Worm (Caenorhabditis elegans) whole organism, L1 larva: ENCODE results near the gene F26H11.4.

Experiments
- C04F5.9 ChIP-seq: sonication (generic microtip); optimal IDR thresholded peaks from 2 replicates; lab custom pipeline; 2016; ENCODE audit warnings: missing genetic modification characterization, missing compliant biosample characterization
- C16A3.4 ChIP-seq: fragments of 150-350 bp; optimal IDR thresholded peaks from 2 replicates; lab custom pipeline; 2014; ENCODE audit warnings: missing biosample characterization, missing genetic modification characterization
- C34B4.2 ChIP-seq: sonication (generic microtip); optimal IDR thresholded peaks from 2 replicates; lab custom pipeline; 2017; ENCODE audit warnings: mild to moderate bottlenecking, missing genetic modification characterization, missing compliant biosample characterization
- F16B12.6 ChIP-seq: fragments of 150-350 bp; optimal IDR thresholded peaks from 2 replicates; lab custom pipeline; 2014; ENCODE audit warnings: missing biosample characterization, missing genetic modification characterization
- Y116A8C.19 ChIP-seq: sonication (generic microtip); optimal IDR thresholded peaks from 2 replicates; lab custom pipeline; 2016; ENCODE audit warnings: missing compliant biosample characterization, missing genetic modification characterization, borderline replicate concordance
- aha-1 ChIP-seq: fragments of 150-350 bp; optimal IDR thresholded peaks from 2 replicates; lab custom pipeline; 2014; ENCODE audit warnings: missing biosample characterization, missing genetic modification characterization
- blmp-1 ChIP-seq: fragments of 150-350 bp; optimal IDR thresholded peaks from 2 replicates; lab custom pipeline; 2014; ENCODE audit warnings: missing biosample characterization, missing genetic modification characterization
- ceh-82 ChIP-seq, 3 experiments: fragments of 150-350 bp in 1 of 3; sonication (generic microtip) in 2 of 3; optimal IDR thresholded peaks; 2 replicates each; lab custom pipeline; 2014 to 2017; ENCODE audit warnings: missing biosample characterization in 3 of 3, missing genetic modification characterization in 3 of 3
- ceh-88 ChIP-seq: fragments of 200-800 bp; sonication (Bioruptor generic); IDR thresholded peaks from 2 replicates; pipeline ENCODE4 v1.3.6; 2022; ENCODE audit warnings: missing genetic modification characterization, missing compliant biosample characterization
- dpl-1 ChIP-seq, 3 experiments: fragments of 150-350 bp in 2 of 3; sonication (generic microtip) in 1 of 3; optimal IDR thresholded peaks; 2 replicates each; lab custom pipeline; 2014 to 2017; ENCODE audit warnings: missing biosample characterization in 3 of 3, missing genetic modification characterization in 3 of 3, missing genetic modification reagents in 3 of 3
- dsc-1 ChIP-seq: sonication (generic microtip); optimal IDR thresholded peaks from 2 replicates; lab custom pipeline; 2016; ENCODE audit warnings: mild to moderate bottlenecking, missing genetic modification characterization, missing compliant biosample characterization
- efl-1 ChIP-seq, 4 experiments: fragments of 150-350 bp; optimal IDR thresholded peaks in 3 of 4; peaks in 1 of 4; 1 replicate in 1 of 4; 2 replicates in 3 of 4; lab custom pipeline; 2014; ENCODE audit warnings: missing biosample characterization in 2 of 4, missing genetic modification characterization in 2 of 4, missing genetic modification reagents in 2 of 4
- efl-3 ChIP-seq: fragments of 200-800 bp; sonication (Bioruptor generic); optimal IDR thresholded peaks from 2 replicates; lab custom pipeline; 2018; ENCODE audit warnings: mild to moderate bottlenecking, missing genetic modification characterization, missing compliant biosample characterization
- egl-27 ChIP-seq, 2 experiments: fragments of 150-350 bp in 1 of 2; sonication (generic microtip); optimal IDR thresholded peaks; 3 replicates each; lab custom pipeline; 2017 to 2018; ENCODE audit warnings: missing biosample characterization in 2 of 2, missing genetic modification characterization in 2 of 2, missing genetic modification reagents in 2 of 2
- elt-3 ChIP-seq, 6 experiments: fragments of 150-350 bp in 1 of 6; sonication (generic microtip); optimal IDR thresholded peaks; 2 replicates each; lab custom pipeline; 2017 to 2018; ENCODE audit warnings: missing biosample characterization in 6 of 6, missing genetic modification characterization in 6 of 6, inconsistent platforms in 1 of 6
- fkh-8 ChIP-seq: sonication (generic microtip); optimal IDR thresholded peaks from 2 replicates; lab custom pipeline; 2016; ENCODE audit warnings: mild to moderate bottlenecking, missing genetic modification characterization, missing compliant biosample characterization
- fos-1 ChIP-seq: fragments of 150-350 bp; optimal IDR thresholded peaks from 2 replicates; lab custom pipeline; 2014; ENCODE audit warnings: missing biosample characterization, missing genetic modification characterization
- grh-1 ChIP-seq: fragments of 200-800 bp; sonication (Bioruptor generic); IDR thresholded peaks from 2 replicates; pipeline ENCODE4 v1.3.6; 2022; ENCODE audit warnings: missing genetic modification reagents, missing genetic modification characterization, missing compliant biosample characterization
- lin-13 ChIP-seq: fragments of 150-350 bp; optimal IDR thresholded peaks from 2 replicates; lab custom pipeline; 2014; ENCODE audit warnings: missing biosample characterization, missing genetic modification reagents, missing genetic modification characterization
- lin-15B ChIP-seq: fragments of 150-350 bp; sonication (generic microtip); optimal IDR thresholded peaks from 3 replicates; lab custom pipeline; 2014; ENCODE audit warnings: missing biosample characterization, missing genetic modification characterization
- lin-35 ChIP-seq, 2 experiments: fragments of 150-350 bp; optimal IDR thresholded peaks; 2 replicates each; lab custom pipeline; 2014; ENCODE audit warnings: missing biosample characterization in 2 of 2, missing genetic modification characterization in 2 of 2, missing genetic modification reagents in 2 of 2
- lsy-2 ChIP-seq, 2 experiments: fragments of 150-350 bp; optimal IDR thresholded peaks; 2 replicates each; lab custom pipeline; 2014; ENCODE audit warnings: missing biosample characterization in 2 of 2, missing genetic modification characterization in 2 of 2
- mdl-1 ChIP-seq, 2 experiments: fragments of 150-350 bp; optimal IDR thresholded peaks; 2 replicates each; lab custom pipeline; 2014 to 2017; ENCODE audit warnings: missing biosample characterization in 2 of 2, missing genetic modification characterization in 2 of 2, inconsistent platforms in 1 of 2
- mep-1 ChIP-seq: fragments of 150-350 bp; optimal IDR thresholded peaks from 2 replicates; lab custom pipeline; 2014; ENCODE audit warnings: missing biosample characterization, missing genetic modification characterization
- nhr-12 ChIP-seq: sonication (generic microtip); optimal IDR thresholded peaks from 2 replicates; lab custom pipeline; 2017; ENCODE audit warnings: missing biosample characterization, missing genetic modification characterization
- nhr-19 ChIP-seq: fragments of 200-800 bp; sonication (Bioruptor generic); conservative IDR thresholded peaks from 2 replicates; pipeline ENCODE4 v1.3.6; 2022; ENCODE audit warnings: missing genetic modification characterization, missing compliant biosample characterization
- nhr-20 ChIP-seq: sonication (generic microtip); optimal IDR thresholded peaks from 2 replicates; lab custom pipeline; 2016; ENCODE audit warnings: mild to moderate bottlenecking, missing genetic modification characterization, missing compliant biosample characterization
- nhr-237 ChIP-seq: fragments of 150-350 bp; optimal IDR thresholded peaks from 2 replicates; lab custom pipeline; 2014; ENCODE audit warnings: missing biosample characterization, missing genetic modification characterization
- nhr-47 ChIP-seq: sonication (generic microtip); optimal IDR thresholded peaks from 2 replicates; lab custom pipeline; 2016; ENCODE audit warnings: mild to moderate bottlenecking, missing genetic modification characterization, moderate library complexity, missing compliant biosample characterization
- nhr-71 ChIP-seq: sonication (generic microtip); optimal IDR thresholded peaks from 2 replicates; lab custom pipeline; 2016; ENCODE audit warnings: mild to moderate bottlenecking, missing genetic modification characterization, moderate library complexity, missing compliant biosample characterization
- nhr-77 ChIP-seq: fragments of 150-350 bp; optimal IDR thresholded peaks from 2 replicates; lab custom pipeline; 2014; ENCODE audit warnings: missing biosample characterization, missing genetic modification characterization
- pqm-1 ChIP-seq: sonication (generic microtip); optimal IDR thresholded peaks from 3 replicates; lab custom pipeline; 2017; ENCODE audit warnings: missing biosample characterization, missing genetic modification characterization
- rnt-1 ChIP-seq: sonication (generic microtip); optimal IDR thresholded peaks from 2 replicates; lab custom pipeline; 2016; ENCODE audit warnings: mild to moderate bottlenecking, missing genetic modification characterization, moderate library complexity, missing compliant biosample characterization
- skn-1 ChIP-seq: fragments of 150-350 bp; optimal IDR thresholded peaks from 2 replicates; lab custom pipeline; 2014; ENCODE audit warnings: missing biosample characterization, missing genetic modification characterization
- snpc-4 ChIP-seq: fragments of 150-350 bp; optimal IDR thresholded peaks from 2 replicates; lab custom pipeline; 2014; ENCODE audit warnings: missing biosample characterization, missing genetic modification characterization
- snu-23 ChIP-seq: sonication (generic microtip); optimal IDR thresholded peaks from 2 replicates; lab custom pipeline; 2016; ENCODE audit warnings: missing genetic modification characterization, missing compliant biosample characterization
- swsn-7 ChIP-seq: sonication (generic microtip); optimal IDR thresholded peaks from 2 replicates; lab custom pipeline; 2016; ENCODE audit warnings: missing genetic modification characterization, missing compliant biosample characterization
- tbx-2 ChIP-seq: sonication (generic microtip); optimal IDR thresholded peaks from 2 replicates; lab custom pipeline; 2016; ENCODE audit warnings: missing genetic modification characterization, missing compliant biosample characterization
- unc-130 ChIP-seq: fragments of 150-350 bp; optimal IDR thresholded peaks from 2 replicates; lab custom pipeline; 2017; ENCODE audit warnings: missing biosample characterization, missing genetic modification characterization, inconsistent platforms
- xbp-1 ChIP-seq: sonication (generic microtip); optimal IDR thresholded peaks from 2 replicates; lab custom pipeline; 2016; ENCODE audit warnings: missing genetic modification characterization, missing compliant biosample characterization

F26H11.4 gene

ce11 chrII:14383644-14384043 is 24.8 kb upstream of the F26H11.4 start, which contains the start of gene mes-2 (continued):
- TF ChIP-seq pqm-1 (tag; lab: Kevin White, UChicago), result no peak
- TF ChIP-seq, all 84 proteins: peak for 54

- TF ChIP-seq mdl-1 (tag; optimal IDR thresholded peaks at IDR 0.05; lab: Kevin White, UChicago), result no peak
- TF ChIP-seq nhr-77 (tag; lab: Kevin White, UChicago), result no peak
- no peak for TF ChIP-seq nhr-12 (tag; lab: Kevin White, UChicago)
Measured at ce11 chrII:14388213-14388612, 20.2 kb upstream of the F26H11.4 start, which contains the start of gene F26H11.8. F26H11.8 (plus strand) TSS chrII:14388513.

ce11 chrII:14390036-14390763 is 18.2 kb upstream of the F26H11.4 start, which contains the start of the genes kbp-3 and nurf-1:
kbp-3 (minus strand) TSS chrII:14390078.
nurf-1 (plus strand) TSS chrII:14390713.
- TF ChIP-seq mdl-1 (tag; optimal IDR thresholded peaks at IDR 0.05; lab: Kevin White, UChicago) (peak in 1 of 2 experiments; percentile 52), efl-1 (optimal IDR thresholded peaks at IDR 0.05; lab: Kevin White, UChicago) (peak; percentile 77 to 91), efl-1 (GFP tag; optimal IDR thresholded peaks at IDR 0.05 in 1 of 2; lab: Kevin White, UChicago) (peak; percentile 91 to 99), grh-1 (GFP tag; lab: Robert Waterston, UW) (no peak), xbp-1 (tag; lab: Kevin White, UChicago) (peak; percentile 38), swsn-7 (tag; lab: Kevin White, UChicago) (peak; percentile 14), fos-1 (tag; lab: Kevin White, UChicago) (no peak), C16A3.4 (tag; lab: Kevin White, UChicago) (peak; percentile 67), lin-35 (GFP tag; optimal IDR thresholded peaks at IDR 0.05; lab: Kevin White, UChicago) (peak; percentile 93 to 96), lin-15B (tag; lab: Kevin White, UChicago) (peak; percentile 65), fkh-8 (tag; lab: Kevin White, UChicago) (peak; percentile 23), blmp-1 (tag; lab: Kevin White, UChicago) (peak; percentile 33), lin-13 (GFP tag; lab: Kevin White, UChicago) (peak; percentile 5), nhr-20 (peak; percentile 47), dpl-1 (GFP tag; optimal IDR thresholded peaks at IDR 0.05; lab: Kevin White, UChicago) (peak; percentile 86 to 93 (median 89)), snu-23 (GFP tag; lab: Kevin White, UChicago) (peak; percentile 68), unc-130 (peak; percentile 54), skn-1 (tag; lab: Kevin White, UChicago) (peak; percentile 62), elt-3 (tag; optimal IDR thresholded peaks at IDR 0.05; lab: Kevin White, UChicago) (peak in 1 of 6 experiments; percentile 45), mep-1 (tag; lab: Kevin White, UChicago) (peak; percentile 15), nhr-237 (no peak), aha-1 (tag; lab: Kevin White, UChicago) (no peak), nhr-47 (tag; lab: Kevin White, UChicago) (peak; percentile 53), nhr-71 (peak; percentile 57), nhr-77 (tag; lab: Kevin White, UChicago) (peak; percentile 80), Y116A8C.19 (tag; lab: Kevin White, UChicago) (no peak), lsy-2 (tag; optimal IDR thresholded peaks at IDR 0.05; lab: Kevin White, UChicago) (peak; percentile 56 to 89), snpc-4 (tag; lab: Kevin White, UChicago) (peak; percentile 9), efl-3 (GFP tag; lab: Kevin White, UChicago) (no peak), F16B12.6 (peak; percentile 37), dsc-1 (tag; lab: Kevin White, UChicago) (peak; percentile 22), egl-27 (tag; optimal IDR thresholded peaks at IDR 0.05; lab: Kevin White, UChicago) (no peak), C04F5.9 (no peak), C34B4.2 (tag; lab: Kevin White, UChicago) (no peak), ceh-88 (0 out of 2 replicates have a peak, but pooled peaks have one; percentile 13), nhr-19 (peak; percentile 30; the same call in 1 of the 2 replicates), tbx-2 (peak; percentile 40), rnt-1 (tag; lab: Kevin White, UChicago) (peak; percentile 31), ceh-82 (tag; optimal IDR thresholded peaks at IDR 0.05; lab: Kevin White, UChicago) (peak in 2 of 3 experiments; percentile 14 to 60)
- TF ChIP-seq, all 84 proteins: peak for 29
